Worm (Caenorhabditis elegans) whole organism, L4 larva: Measurements from ENCODE around the gene T16G1.7.

ENCODE experiments used
- fkh-10 ChIP-seq: fragments of 150-350 bp; optimal IDR thresholded peaks from 2 replicates; lab custom pipeline; 2014; ENCODE audit warnings: missing biosample characterization, missing genetic modification reagents, missing genetic modification characterization
- jun-1 ChIP-seq: fragments of 150-350 bp; optimal IDR thresholded peaks from 2 replicates; lab custom pipeline; 2014; ENCODE audit warnings: missing biosample characterization, missing genetic modification reagents, missing genetic modification characterization
- mep-1 ChIP-seq: fragments of 150-350 bp; sonication (generic microtip); optimal IDR thresholded peaks from 3 replicates; lab custom pipeline; 2014; ENCODE audit warnings: missing biosample characterization, missing genetic modification characterization
- mxl-3 ChIP-seq: fragments of 200-800 bp; sonication (Bioruptor generic); optimal IDR thresholded peaks from 2 replicates; lab custom pipeline; 2018; ENCODE audit warnings: mild to moderate bottlenecking, missing genetic modification characterization, missing compliant biosample characterization
- nhr-41 ChIP-seq: fragments of 200-800 bp; sonication (Bioruptor generic); IDR thresholded peaks from 2 replicates; pipeline ENCODE4 v1.3.6; 2022; ENCODE audit warnings: missing genetic modification reagents, missing genetic modification characterization, missing compliant biosample characterization
- nhr-6 ChIP-seq: fragments of 150-350 bp; optimal IDR thresholded peaks from 2 replicates; lab custom pipeline; 2014; ENCODE audit warnings: missing biosample characterization, missing genetic modification characterization
- skn-1 ChIP-seq: fragments of 150-350 bp; optimal IDR thresholded peaks from 2 replicates; lab custom pipeline; 2014; ENCODE audit warnings: missing biosample characterization, missing genetic modification characterization

- TF ChIP-seq mxl-3 (GFP tag; lab: Kevin White, UChicago) (no peak), skn-1 (tag; lab: Kevin White, UChicago) (no peak), fkh-10 (GFP tag; lab: Kevin White, UChicago) (no peak), nhr-41 (GFP tag; lab: Robert Waterston, UW) (no peak), jun-1 (no peak), nhr-6 (tag; lab: Kevin White, UChicago) (no peak), mep-1 (tag; lab: Kevin White, UChicago) (no peak)
These were observed 8.5 kb upstream of the T16G1.7 start for ce11 chrV:12943399-12943798.
